Worm (Caenorhabditis elegans): ENCODE results near the gene tag-278.

tag-278 gene

DNA sequence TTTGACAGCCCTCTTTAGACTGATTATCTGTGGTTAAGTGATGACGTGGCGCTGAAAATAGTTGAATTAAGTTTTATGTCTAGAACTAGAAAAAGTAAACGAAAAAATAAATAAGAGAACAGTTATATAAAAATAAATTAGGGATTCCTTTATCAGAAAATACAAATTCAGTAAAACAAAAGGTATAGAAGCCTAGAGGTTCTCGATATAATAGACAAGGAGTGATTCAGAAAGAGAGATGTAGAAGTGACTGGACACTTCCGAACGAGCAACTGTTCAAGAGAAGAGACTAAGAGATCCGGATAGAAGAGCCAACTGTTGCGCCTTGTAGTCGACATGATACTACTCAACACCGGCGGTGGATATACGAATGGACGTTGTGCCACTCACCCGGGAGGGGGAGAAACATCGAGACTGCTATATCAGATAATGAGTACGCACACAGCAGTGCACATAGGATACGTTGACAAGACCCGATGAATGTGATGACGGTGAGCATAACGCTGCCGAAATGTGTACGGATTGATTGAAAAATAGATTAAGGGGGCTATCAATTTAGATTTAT, at the start of gene tag-278 (continued):
- TF ChIP-seq egl-13 (tag; optimal IDR thresholded peaks at IDR 0.05) (no peak), fkh-10 (GFP tag; optimal IDR thresholded peaks at IDR 0.05) (no peak), ces-1 (GFP tag; optimal IDR thresholded peaks at IDR 0.05) (no peak), ceh-82 (tag; optimal IDR thresholded peaks at IDR 0.05) (no peak), nhr-85 (tag) (no peak), rnt-1 (tag; optimal IDR thresholded peaks at IDR 0.05) (peak; percentile 47), nhr-71 (tag; optimal IDR thresholded peaks at IDR 0.05) (peak; percentile 65), swsn-7 (tag; optimal IDR thresholded peaks at IDR 0.05) (no peak), nhr-12 (tag; optimal IDR thresholded peaks at IDR 0.05) (no peak), lin-13 (GFP tag; optimal IDR thresholded peaks at IDR 0.05) (no peak), sup-37 (GFP tag; optimal IDR thresholded peaks at IDR 0.05) (no peak), lin-35 (GFP tag; optimal IDR thresholded peaks at IDR 0.05) (no peak), zag-1 (tag; optimal IDR thresholded peaks at IDR 0.05) (no peak), nhr-19 (GFP tag; conservative IDR thresholded peaks at IDR 0.05) (peak; percentile 27; the same call in 1 of the 2 replicates), unc-86 (tag; optimal IDR thresholded peaks at IDR 0.05) (no peak), elt-2 (tag; optimal IDR thresholded peaks at IDR 0.05) (no peak), ceh-88 (GFP tag; IDR thresholded peaks at IDR 0.05) (no peak), ets-5 (GFP tag; IDR thresholded peaks at IDR 0.05) (no peak), lin-14 (GFP tag; optimal IDR thresholded peaks at IDR 0.05) (peak; percentile 67), C16A3.4 (tag; optimal IDR thresholded peaks at IDR 0.05) (no peak), ceh-63 (GFP tag; optimal IDR thresholded peaks at IDR 0.05) (no peak), C34B4.2 (tag; optimal IDR thresholded peaks at IDR 0.05) (no peak), mdl-1 (tag; optimal IDR thresholded peaks at IDR 0.05) (peak in 1 of 2 experiments; percentile 12), sptf-1 (tag; optimal IDR thresholded peaks at IDR 0.05) (no peak), pax-3 (tag; optimal IDR thresholded peaks at IDR 0.05) (no peak)

DNA sequence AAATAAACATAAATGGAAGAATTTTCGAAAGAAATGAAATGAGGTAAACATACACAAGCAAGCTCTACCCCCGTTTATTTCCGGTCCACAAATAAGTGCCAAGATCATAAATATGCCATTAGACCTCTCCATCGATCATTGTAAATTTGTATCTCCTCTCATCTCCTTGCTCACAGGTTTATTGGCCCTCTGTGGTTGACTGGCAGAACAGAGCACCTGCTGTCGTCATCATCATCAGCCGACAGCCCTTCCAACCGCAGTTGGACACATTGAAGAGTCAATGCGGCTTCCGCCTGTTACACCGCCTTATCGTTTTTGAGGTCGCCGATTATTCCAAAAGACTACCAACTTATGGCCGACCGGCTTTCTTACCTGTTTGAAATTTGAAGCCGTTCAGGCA, 49.6 kb upstream of the tag-278 start:
- no peak for TF ChIP-seq jun-1 (tag; optimal IDR thresholded peaks at IDR 0.05)
- no peak for TF ChIP-seq zag-1 (tag; optimal IDR thresholded peaks at IDR 0.05)
- TF ChIP-seq ceh-63 (GFP tag; optimal IDR thresholded peaks at IDR 0.05) = no peak
- no peak for TF ChIP-seq lin-39 (tag; optimal IDR thresholded peaks at IDR 0.05)
- no peak for TF ChIP-seq isw-1 (GFP tag; IDR thresholded peaks at IDR 0.05)
- TF ChIP-seq nhr-77 (tag; optimal IDR thresholded peaks at IDR 0.05) = no peak
- TF ChIP-seq ama-1 (optimal IDR thresholded peaks at IDR 0.05) = no peak
- TF ChIP-seq zip-4 (GFP tag; optimal IDR thresholded peaks at IDR 0.05) = no peak
- no peak for TF ChIP-seq nhr-12 (tag; optimal IDR thresholded peaks at IDR 0.05)
- TF ChIP-seq vab-15 (tag; optimal IDR thresholded peaks at IDR 0.05) = no peak
- no peak for TF ChIP-seq ceh-90 (tag; optimal IDR thresholded peaks at IDR 0.05)

DNA sequence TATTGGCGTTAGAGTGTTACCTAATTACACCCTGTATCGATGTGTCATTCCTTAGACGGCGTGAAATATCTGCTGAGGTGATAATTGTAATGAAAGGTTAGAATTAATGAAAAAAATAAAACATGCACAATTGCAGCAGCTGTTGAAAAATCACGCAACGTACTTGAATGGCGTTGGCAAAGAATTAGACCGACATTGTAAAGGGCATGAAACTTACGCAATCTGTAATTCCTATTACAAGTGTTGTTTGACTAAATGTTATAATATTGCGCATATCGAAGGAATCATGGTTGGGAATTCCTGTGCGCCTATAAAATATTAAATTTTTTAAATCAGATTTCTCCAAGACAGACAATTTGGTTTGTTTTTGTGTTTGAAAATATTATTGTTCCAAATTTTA, 44.7 kb upstream of the tag-278 start, which contains the start of gene tag-18:
Gene tag-18, minus strand, starts transcription at position 305 of the 400 bp plus-strand sequence.
- TF ChIP-seq ceh-63 (GFP tag; optimal IDR thresholded peaks at IDR 0.05) (no peak), snpc-4 (tag; optimal IDR thresholded peaks at IDR 0.05) (no peak), nhr-76 (tag; optimal IDR thresholded peaks at IDR 0.05) (no peak), nhr-20 (tag; optimal IDR thresholded peaks at IDR 0.05) (no peak), hlh-4 (tag; optimal IDR thresholded peaks at IDR 0.05) (no peak), mep-1 (tag; optimal IDR thresholded peaks at IDR 0.05) (no peak), fkh-4 (tag; optimal IDR thresholded peaks at IDR 0.05; ENCODE audit: borderline replicate concordance) (no peak), efl-1 (optimal IDR thresholded peaks at IDR 0.05) (no peak), efl-1 (GFP tag; optimal IDR thresholded peaks at IDR 0.05 in 1 of 2) (no peak), xbp-1 (tag; optimal IDR thresholded peaks at IDR 0.05) (no peak), pqm-1 (tag; optimal IDR thresholded peaks at IDR 0.05) (no peak), lsy-2 (tag; optimal IDR thresholded peaks at IDR 0.05) (no peak), Y116A8C.19 (tag; optimal IDR thresholded peaks at IDR 0.05; ENCODE audit: borderline replicate concordance) (no peak), dsc-1 (tag; optimal IDR thresholded peaks at IDR 0.05) (no peak), ceh-90 (tag; optimal IDR thresholded peaks at IDR 0.05) (no peak), unc-98 (GFP tag; IDR thresholded peaks at IDR 0.05) (no peak), mab-9 (GFP tag; IDR thresholded peaks at IDR 0.05) (no peak), egl-13 (tag; optimal IDR thresholded peaks at IDR 0.05) (no peak), pag-3 (tag; optimal IDR thresholded peaks at IDR 0.05; ENCODE audit: borderline replicate concordance, insufficient read depth) (no peak), unc-30 (tag; optimal IDR thresholded peaks at IDR 0.05) (no peak), C34B4.2 (tag; optimal IDR thresholded peaks at IDR 0.05) (no peak)

All from whole organism, L1 larva.